Worm (Caenorhabditis elegans) whole organism, early embryonic: ENCODE data around the gene gtbp-1.

Source experiments
- aly-1 ChIP-seq: sonication (generic microtip); optimal IDR thresholded peaks from 2 replicates; lab custom pipeline; 2016; ENCODE audit warnings: missing genetic modification characterization, missing compliant biosample characterization
- ama-1 ChIP-seq: fragments of 150-350 bp; optimal IDR thresholded peaks from 2 replicates; lab custom pipeline; 2014
- hmbx-1 ChIP-seq: sonication (generic microtip); optimal IDR thresholded peaks from 2 replicates; lab custom pipeline; 2016; ENCODE audit warnings: mild to moderate bottlenecking, missing genetic modification characterization, missing compliant biosample characterization
- tbx-11 ChIP-seq: fragments of 200-800 bp; sonication (Bioruptor generic); IDR thresholded peaks from 2 replicates; pipeline ENCODE4 v1.3.6; 2022; ENCODE audit warnings: missing genetic modification characterization, missing compliant biosample characterization
- tbx-37 ChIP-seq: fragments of 200-800 bp; sonication (Bioruptor generic); conservative IDR thresholded peaks from 2 replicates; pipeline ENCODE4 v1.3.6; 2022; ENCODE audit warnings: missing genetic modification reagents, missing genetic modification characterization, missing compliant biosample characterization

ce11 chrIV:10085401-10086187, 43.2 kb downstream of the gtbp-1 start, which contains the start of the genes col-2 and ndc-80:
- TF ChIP-seq hmbx-1 (tag; lab: Kevin White, UChicago) (no peak), tbx-11 (no peak), aly-1 (no peak), ama-1 (lab: Kevin White, UChicago) (no peak), tbx-37 (GFP tag; lab: Robert Waterston, UW) (no peak)
